Fruit fly (Drosophila melanogaster) whole organism, embryonic: ENCODE data around the gene CG14383.
A peak's percentile ranks its signal among the peaks of the same experiment; 100 is the strongest.

Source experiments
- Ada2b ChIP-seq: fragments of 200-800 bp; sonication (Bioruptor generic); IDR thresholded peaks from 2 replicates; pipeline ENCODE4 v1.3.6; 2022; ENCODE audit warnings: missing biosample characterization, missing genetic modification characterization
- B-H2 ChIP-seq: fragments of 200-800 bp; sonication (Bioruptor generic); optimal IDR thresholded peaks from 2 replicates; lab custom pipeline; 2018; ENCODE audit warnings: missing biosample characterization, mild to moderate bottlenecking, missing genetic modification characterization
- CG12155 ChIP-seq: fragments of 200-800 bp; sonication (Bioruptor generic); optimal IDR thresholded peaks from 3 replicates; lab custom pipeline; 2016; ENCODE audit warnings: missing biosample characterization, missing genetic modification characterization
- CG12391 ChIP-seq: fragments of 200-800 bp; sonication (Bioruptor generic); optimal IDR thresholded peaks from 3 replicates; lab custom pipeline; 2018; ENCODE audit warnings: missing biosample characterization, mild to moderate bottlenecking, missing genetic modification characterization, moderate library complexity
- CG13775 ChIP-seq: fragments of 200-800 bp; sonication (Bioruptor generic); optimal IDR thresholded peaks from 3 replicates; lab custom pipeline; 2017; ENCODE audit warnings: missing biosample characterization, mild to moderate bottlenecking, missing genetic modification characterization
- CG14667 ChIP-seq: fragments of 200-800 bp; sonication (Bioruptor generic); IDR thresholded peaks from 2 replicates; pipeline ENCODE4 v1.3.6; 2022; ENCODE audit warnings: missing biosample characterization, missing genetic modification characterization
- CG15696 ChIP-seq: fragments of 200-800 bp; sonication (Bioruptor generic); optimal IDR thresholded peaks from 2 replicates; lab custom pipeline; 2019; ENCODE audit warnings: missing biosample characterization, mild to moderate bottlenecking, missing genetic modification characterization, moderate library complexity
- CG16813 ChIP-seq: fragments of 200-800 bp; sonication (Bioruptor generic); IDR thresholded peaks from 3 replicates; pipeline ENCODE4 v1.3.6; 2022; ENCODE audit warnings: missing biosample characterization, missing genetic modification characterization; ENCODE audit not compliant: partially characterized antibody
- CG32772 ChIP-seq: fragments of 200-800 bp; sonication (Bioruptor generic); IDR thresholded peaks from 2 replicates; pipeline ENCODE4 v1.3.6; 2022; ENCODE audit warnings: missing biosample characterization, missing genetic modification characterization
- CG34224 ChIP-seq: fragments of 200-800 bp; sonication (Bioruptor generic); IDR thresholded peaks from 3 replicates; pipeline ENCODE4 v1.3.6; 2022; ENCODE audit warnings: missing biosample characterization, missing genetic modification characterization; ENCODE audit not compliant: partially characterized antibody
- CG42726 ChIP-seq: fragments of 200-800 bp; sonication (Bioruptor generic); IDR thresholded peaks from 2 replicates; pipeline ENCODE4 v1.3.6; 2022; ENCODE audit warnings: missing biosample characterization, missing genetic modification characterization; ENCODE audit not compliant: partially characterized antibody
- CG4328 ChIP-seq: fragments of 200-800 bp; sonication (Bioruptor generic); optimal IDR thresholded peaks from 3 replicates; lab custom pipeline; 2017; ENCODE audit warnings: missing biosample characterization, missing genetic modification reagents, missing genetic modification characterization
- CG6689 ChIP-seq: fragments of 200-800 bp; sonication (Bioruptor generic); IDR thresholded peaks from 2 replicates; pipeline ENCODE4 v1.3.6; 2022; ENCODE audit warnings: missing biosample characterization, missing genetic modification characterization
- CG6813 ChIP-seq: fragments of 200-800 bp; sonication (Bioruptor generic); optimal IDR thresholded peaks from 2 replicates; lab custom pipeline; 2017; ENCODE audit warnings: missing biosample characterization, missing genetic modification characterization, mild to moderate bottlenecking, moderate library complexity, missing genetic modification reagents
- CG7839 ChIP-seq: fragments of 200-800 bp; sonication (Bioruptor generic); optimal IDR thresholded peaks from 3 replicates; lab custom pipeline; 2018; ENCODE audit warnings: missing biosample characterization, mild to moderate bottlenecking, missing genetic modification characterization, moderate library complexity
- CG8089 ChIP-seq: fragments of 200-800 bp; sonication (Bioruptor generic); optimal IDR thresholded peaks from 3 replicates; lab custom pipeline; 2016; ENCODE audit warnings: missing biosample characterization, missing genetic modification characterization
- CG8290 ChIP-seq, 3 experiments: fragments of 200-800 bp; sonication (Bioruptor generic); optimal IDR thresholded peaks; 2 replicates each; lab custom pipeline; 2016 to 2019; ENCODE audit warnings: missing biosample characterization in 3 of 3, missing genetic modification characterization in 3 of 3, mild to moderate bottlenecking in 2 of 3, moderate library complexity in 1 of 3
- CG8359 ChIP-seq: fragments of 200-800 bp; sonication (Bioruptor generic); optimal IDR thresholded peaks from 2 replicates; lab custom pipeline; 2017; ENCODE audit warnings: missing biosample characterization, mild to moderate bottlenecking, missing genetic modification characterization, borderline replicate concordance
- CG8388 ChIP-seq: fragments of 200-800 bp; sonication (Bioruptor generic); optimal IDR thresholded peaks from 2 replicates; lab custom pipeline; 2019; ENCODE audit warnings: missing biosample characterization, mild to moderate bottlenecking, missing genetic modification characterization, moderate library complexity
- Camta ChIP-seq: fragments of 200-800 bp; sonication (Bioruptor generic); optimal IDR thresholded peaks from 2 replicates; lab custom pipeline; 2016; ENCODE audit warnings: missing biosample characterization, missing genetic modification characterization
- D ChIP-seq, 2 experiments: fragments of 200-800 bp in 1 of 2; fragments of >200 bp in 1 of 2; sonication (Bioruptor generic) in 1 of 2; optimal IDR thresholded peaks; 2 replicates in 1 of 2; 3 replicates in 1 of 2; lab custom pipeline; 2017; ENCODE audit warnings: mild to moderate bottlenecking in 1 of 2, missing biosample characterization in 1 of 2, missing genetic modification characterization in 1 of 2, missing genetic modification reagents in 1 of 2
- Dfd ChIP-seq, 2 experiments: fragments of >200 bp; optimal IDR thresholded peaks; 2 replicates each; lab custom pipeline; 2017; ENCODE audit warnings: missing biosample characterization in 2 of 2, missing genetic modification characterization in 2 of 2
- HLH3B ChIP-seq: fragments of 200-800 bp; sonication (Bioruptor generic); IDR thresholded peaks from 2 replicates; pipeline ENCODE4 v1.3.6; 2022; ENCODE audit warnings: missing biosample characterization, missing genetic modification characterization
- HLH54F ChIP-seq: fragments of 200-800 bp; sonication (Bioruptor generic); optimal IDR thresholded peaks from 3 replicates; lab custom pipeline; 2016; ENCODE audit warnings: missing biosample characterization, missing genetic modification characterization
- HmgD ChIP-seq: fragments of 200-800 bp; sonication (Bioruptor generic); optimal IDR thresholded peaks from 3 replicates; lab custom pipeline; 2016; ENCODE audit warnings: missing biosample characterization, missing genetic modification characterization
- Lpt ChIP-seq: fragments of >200 bp; optimal IDR thresholded peaks from 2 replicates; lab custom pipeline; 2018; ENCODE audit warnings: missing biosample characterization, missing genetic modification characterization
- Nf-YA ChIP-seq: fragments of 200-800 bp; sonication (Bioruptor generic); IDR thresholded peaks from 2 replicates; pipeline ENCODE4 v1.3.6; 2022; ENCODE audit warnings: missing biosample characterization, missing genetic modification characterization
- Nf-YB ChIP-seq: fragments of 200-800 bp; sonication (Bioruptor generic); optimal IDR thresholded peaks from 3 replicates; lab custom pipeline; 2019; ENCODE audit warnings: missing biosample characterization, mild to moderate bottlenecking, missing genetic modification characterization, moderate library complexity
- Rx ChIP-seq: fragments of 200-800 bp; sonication (Bioruptor generic); IDR thresholded peaks from 2 replicates; pipeline ENCODE4 v1.3.6; 2022; ENCODE audit warnings: missing biosample characterization, missing genetic modification characterization
- Xbp1 ChIP-seq: fragments of 200-800 bp; sonication (Bioruptor generic); optimal IDR thresholded peaks from 3 replicates; lab custom pipeline; 2016; ENCODE audit warnings: missing biosample characterization, mild to moderate bottlenecking, missing genetic modification characterization
- Xrp1 ChIP-seq: fragments of 200-800 bp; sonication (Bioruptor generic); IDR thresholded peaks from 2 replicates; pipeline ENCODE4 v1.3.6; 2022; ENCODE audit warnings: missing biosample characterization, missing genetic modification characterization
- az2 ChIP-seq: fragments of 200-800 bp; sonication (Bioruptor generic); optimal IDR thresholded peaks from 3 replicates; lab custom pipeline; 2016; ENCODE audit warnings: missing biosample characterization, missing genetic modification characterization
- cato ChIP-seq: fragments of 200-800 bp; sonication (Bioruptor generic); optimal IDR thresholded peaks from 2 replicates; lab custom pipeline; 2016; ENCODE audit warnings: missing biosample characterization, missing genetic modification characterization, borderline replicate concordance
- chn ChIP-seq: fragments of 200-800 bp; sonication (Bioruptor generic); optimal IDR thresholded peaks from 2 replicates; lab custom pipeline; 2016; ENCODE audit warnings: missing biosample characterization, missing genetic modification characterization
- dimm ChIP-seq: fragments of 200-800 bp; sonication (Bioruptor generic); IDR thresholded peaks from 2 replicates; pipeline ENCODE4 v1.3.6; 2022; ENCODE audit warnings: missing biosample characterization, missing genetic modification characterization
- dm ChIP-seq: fragments of 200-800 bp; sonication (Bioruptor generic); optimal IDR thresholded peaks from 3 replicates; lab custom pipeline; 2016; ENCODE audit warnings: missing biosample characterization, missing genetic modification characterization
- gcm ChIP-seq: fragments of 200-800 bp; sonication (Bioruptor generic); optimal IDR thresholded peaks from 2 replicates; lab custom pipeline; 2019; ENCODE audit warnings: missing biosample characterization, mild to moderate bottlenecking, missing genetic modification characterization, moderate library complexity
- grn ChIP-seq: fragments of 200-800 bp; sonication (Bioruptor generic); optimal IDR thresholded peaks from 3 replicates; lab custom pipeline; 2017; ENCODE audit warnings: missing biosample characterization, missing genetic modification characterization
- lbe ChIP-seq: fragments of 200-800 bp; sonication (Bioruptor generic); optimal IDR thresholded peaks from 2 replicates; lab custom pipeline; 2016; ENCODE audit warnings: missing biosample characterization, mild to moderate bottlenecking, missing genetic modification characterization
- mirr ChIP-seq: fragments of 200-800 bp; sonication (Bioruptor generic); optimal IDR thresholded peaks from 3 replicates; lab custom pipeline; 2018; ENCODE audit warnings: missing biosample characterization, mild to moderate bottlenecking, missing genetic modification characterization
- onecut ChIP-seq: fragments of 200-800 bp; sonication (Bioruptor generic); IDR thresholded peaks from 2 replicates; pipeline ENCODE4 v1.3.6; 2022; ENCODE audit warnings: missing biosample characterization, missing genetic modification characterization
- pnt ChIP-seq: fragments of 200-800 bp; sonication (Bioruptor generic); optimal IDR thresholded peaks from 3 replicates; lab custom pipeline; 2016; ENCODE audit warnings: missing biosample characterization, missing genetic modification characterization
- run ChIP-seq: fragments of 200-800 bp; sonication (Bioruptor generic); optimal IDR thresholded peaks from 3 replicates; lab custom pipeline; 2018; ENCODE audit warnings: missing biosample characterization, mild to moderate bottlenecking, missing genetic modification characterization
- slou ChIP-seq: fragments of 200-800 bp; sonication (Bioruptor generic); optimal IDR thresholded peaks from 3 replicates; lab custom pipeline; 2016; ENCODE audit warnings: missing biosample characterization, missing genetic modification characterization
- tll ChIP-seq, 2 experiments: fragments of 200-800 bp in 1 of 2; fragments of >200 bp in 1 of 2; sonication (Bioruptor generic) in 1 of 2; optimal IDR thresholded peaks; 2 replicates each; lab custom pipeline; 2017 to 2019; ENCODE audit warnings: missing biosample characterization in 2 of 2, missing genetic modification characterization in 2 of 2, mild to moderate bottlenecking in 1 of 2, moderate library complexity in 1 of 2
- unc-4 ChIP-seq: fragments of 200-800 bp; sonication (Bioruptor generic); IDR thresholded peaks from 2 replicates; pipeline ENCODE4 v1.3.6; 2022; ENCODE audit warnings: missing biosample characterization, missing genetic modification characterization; ENCODE audit not compliant: partially characterized antibody
- yki ChIP-seq: fragments of >200 bp; optimal IDR thresholded peaks from 3 replicates; lab custom pipeline; 2018

The CG14383 gene

dm6 chr3R:13015811-13016766 lies 27.8 kb upstream of the CG14383 start (continued):
- TF ChIP-seq CG16813 (GFP tag; lab: Robert Waterston, UW) (no peak), tll (GFP tag; optimal IDR thresholded peaks at IDR 0.05; lab: Kevin White, UChicago) (no peak), slou (no peak), B-H2 (GFP tag; lab: Kevin White, UChicago) (peak; percentile 6), HmgD (peak; percentile 2), unc-4 (GFP tag; lab: Robert Waterston, UW) (no peak), CG12391 (no peak), az2 (GFP tag; lab: Kevin White, UChicago) (no peak), CG8388 (GFP tag; lab: Kevin White, UChicago) (no peak), CG14667 (no peak), CG32772 (GFP tag; lab: Robert Waterston, UW) (peak; percentile 32; the same call in 1 of the 2 replicates), CG7839 (tag; lab: Kevin White, UChicago) (no peak), Dfd (GFP tag; optimal IDR thresholded peaks at IDR 0.05; lab: Kevin White, UChicago) (no peak), CG12155 (GFP tag; lab: Kevin White, UChicago) (peak; percentile 7), D (optimal IDR thresholded peaks at IDR 0.05; lab: Kevin White, UChicago) (no peak), D (GFP tag; optimal IDR thresholded peaks at IDR 0.05; lab: Kevin White, UChicago) (no peak), lbe (GFP tag; lab: Kevin White, UChicago) (peak; percentile 57), gcm (GFP tag; lab: Kevin White, UChicago) (no peak), Camta (no peak), Xrp1 (no peak), pnt (GFP tag; lab: Kevin White, UChicago) (no peak), dm (GFP tag; lab: Kevin White, UChicago) (no peak), grn (peak; percentile 88), CG13775 (no peak), yki (no peak), CG34224 (no peak), CG6813 (GFP tag; lab: Kevin White, UChicago) (no peak), dimm (GFP tag; lab: Robert Waterston, UW) (no peak), run (no peak), CG42726 (GFP tag; lab: Robert Waterston, UW) (no peak), cato (no peak), CG6689 (no peak), Rx (GFP tag; lab: Robert Waterston, UW) (no peak), mirr (GFP tag; lab: Kevin White, UChicago) (peak; percentile 31), onecut (GFP tag; lab: Robert Waterston, UW) (0 out of 2 replicates have a peak, but pooled peaks have one; percentile 4), Nf-YA (GFP tag; lab: Robert Waterston, UW) (no peak), Lpt (GFP tag; lab: Kevin White, UChicago) (peak; percentile 10), CG8290 (GFP tag; optimal IDR thresholded peaks at IDR 0.05; lab: Kevin White, UChicago) (no peak), CG8290 (tag; optimal IDR thresholded peaks at IDR 0.05; lab: Kevin White, UChicago) (peak in 1 of 2 experiments; percentile 35), chn (GFP tag; lab: Kevin White, UChicago) (no peak), HLH54F (peak; percentile 5), Xbp1 (no peak), CG8089 (GFP tag; lab: Kevin White, UChicago) (no peak), CG8359 (no peak), Ada2b (GFP tag; lab: Robert Waterston, UW) (no peak), CG4328 (GFP tag; lab: Kevin White, UChicago) (no peak), Nf-YB (GFP tag; lab: Kevin White, UChicago) (no peak), HLH3B (GFP tag; lab: Robert Waterston, UW) (no peak), CG15696 (no peak)
